Worm (Caenorhabditis elegans) whole organism, young adult: ENCODE measurements around the gene ncs-6.
"Not testable (repeated sequence)": the region's sequence is repeated elsewhere in the genome, so short reads cannot be mapped to it uniquely, and the experiment has no call there.

ENCODE experiments used
- B0035.1 ChIP-seq: sonication (generic microtip); optimal IDR thresholded peaks from 2 replicates; lab custom pipeline; 2016; ENCODE audit warnings: missing genetic modification characterization, mild to moderate bottlenecking, missing compliant biosample characterization, missing genotype, missing genetic modification reagents
- B0261.1 ChIP-seq: sonication (generic microtip); optimal IDR thresholded peaks from 2 replicates; lab custom pipeline; 2016; ENCODE audit warnings: mild to moderate bottlenecking, missing genetic modification characterization, moderate library complexity, missing compliant biosample characterization
- D2030.7 ChIP-seq: fragments of 200-800 bp; sonication (Bioruptor generic); IDR thresholded peaks from 2 replicates; pipeline ENCODE4 v1.3.6; 2022; ENCODE audit warnings: missing genetic modification reagents, missing genetic modification characterization, missing compliant biosample characterization
- F49E8.2 ChIP-seq: sonication (generic microtip); optimal IDR thresholded peaks from 3 replicates; lab custom pipeline; 2017; ENCODE audit warnings: missing genetic modification characterization, mild to moderate bottlenecking, missing compliant biosample characterization, antibody characterized with exemption, moderate library complexity; ENCODE audit not compliant: insufficient read depth
- K12H6.12 ChIP-seq: fragments of 200-800 bp; sonication (Bioruptor generic); optimal IDR thresholded peaks from 2 replicates; lab custom pipeline; 2018; ENCODE audit warnings: mild to moderate bottlenecking, missing genetic modification characterization, missing compliant biosample characterization
- Y56A3A.18 ChIP-seq: fragments of 200-800 bp; sonication (Bioruptor generic); IDR thresholded peaks from 2 replicates; pipeline ENCODE4 v1.3.6; 2022; ENCODE audit warnings: missing genetic modification reagents, missing genetic modification characterization, missing compliant biosample characterization
- Y67H2A.10 ChIP-seq: fragments of 200-800 bp; sonication (Bioruptor generic); conservative IDR thresholded peaks from 2 replicates; pipeline ENCODE4 v1.3.6; 2022; ENCODE audit warnings: missing genetic modification reagents, missing genetic modification characterization, missing compliant biosample characterization
- atf-7 ChIP-seq: sonication (generic microtip); optimal IDR thresholded peaks from 2 replicates; lab custom pipeline; 2017; ENCODE audit warnings: mild to moderate bottlenecking, missing genetic modification characterization, missing compliant biosample characterization
- athp-1 ChIP-seq: sonication (generic microtip); optimal IDR thresholded peaks from 2 replicates; lab custom pipeline; 2017; ENCODE audit warnings: mild to moderate bottlenecking, missing genetic modification characterization, missing compliant biosample characterization
- attf-3 ChIP-seq: fragments of 200-800 bp; sonication (Bioruptor generic); conservative IDR thresholded peaks from 2 replicates; pipeline ENCODE4 v1.3.6; 2022; ENCODE audit warnings: missing genetic modification reagents, missing genetic modification characterization, missing compliant biosample characterization
- attf-5 ChIP-seq: fragments of 200-800 bp; sonication (Bioruptor generic); optimal IDR thresholded peaks from 2 replicates; lab custom pipeline; 2018; ENCODE audit warnings: mild to moderate bottlenecking, missing genetic modification characterization, missing compliant biosample characterization
- cebp-1 ChIP-seq, 2 experiments: fragments of 200-800 bp in 1 of 2; sonication (Bioruptor generic) in 1 of 2; sonication (generic microtip) in 1 of 2; IDR thresholded peaks in 1 of 2; optimal IDR thresholded peaks in 1 of 2; 2 replicates each; pipeline versions ENCODE4 v1.3.6 to Lab custom; 2017 to 2022; ENCODE audit warnings: missing compliant biosample characterization in 2 of 2, missing genetic modification characterization in 2 of 2, mild to moderate bottlenecking in 1 of 2, missing genetic modification reagents in 1 of 2, moderate library complexity in 1 of 2
- ceh-100 ChIP-seq: fragments of 200-800 bp; sonication (Bioruptor generic); IDR thresholded peaks from 2 replicates; pipeline ENCODE4 v1.3.6; 2022; ENCODE audit warnings: missing genetic modification reagents, missing genetic modification characterization, missing compliant biosample characterization
- ceh-27 ChIP-seq: fragments of 200-800 bp; sonication (Bioruptor generic); optimal IDR thresholded peaks from 2 replicates; lab custom pipeline; 2018; ENCODE audit warnings: mild to moderate bottlenecking, missing genetic modification characterization, moderate library complexity, missing compliant biosample characterization
- chd-7 ChIP-seq: sonication (generic microtip); optimal IDR thresholded peaks from 2 replicates; lab custom pipeline; 2016; ENCODE audit warnings: mild to moderate bottlenecking, missing genetic modification characterization, moderate library complexity, missing compliant biosample characterization
- efl-1 ChIP-seq: fragments of 150-350 bp; optimal IDR thresholded peaks from 2 replicates; lab custom pipeline; 2014; ENCODE audit warnings: missing biosample characterization, missing genetic modification reagents, missing genetic modification characterization
- egl-18 ChIP-seq: fragments of 200-800 bp; sonication (Bioruptor generic); IDR thresholded peaks from 2 replicates; pipeline ENCODE4 v1.3.6; 2022; ENCODE audit warnings: missing genetic modification reagents, missing genetic modification characterization, missing compliant biosample characterization
- egl-44 ChIP-seq: fragments of 200-800 bp; sonication (Bioruptor generic); IDR thresholded peaks from 2 replicates; pipeline ENCODE4 v1.3.6; 2022; ENCODE audit warnings: missing genetic modification reagents, missing genetic modification characterization, missing compliant biosample characterization
- egrh-3 ChIP-seq: fragments of 200-800 bp; sonication (Bioruptor generic); IDR thresholded peaks from 2 replicates; pipeline ENCODE4 v1.3.6; 2022; ENCODE audit warnings: missing genetic modification reagents, missing genetic modification characterization, missing compliant biosample characterization
- ets-4 ChIP-seq: fragments of 200-800 bp; sonication (Bioruptor generic); optimal IDR thresholded peaks from 2 replicates; lab custom pipeline; 2018; ENCODE audit warnings: mild to moderate bottlenecking, missing genetic modification characterization, missing compliant biosample characterization
- fkh-3 ChIP-seq: sonication (generic microtip); optimal IDR thresholded peaks from 2 replicates; lab custom pipeline; 2016; ENCODE audit warnings: mild to moderate bottlenecking, missing genetic modification characterization, missing compliant biosample characterization
- gei-17 ChIP-seq: fragments of 200-800 bp; sonication (Bioruptor generic); optimal IDR thresholded peaks from 2 replicates; lab custom pipeline; 2018; ENCODE audit warnings: mild to moderate bottlenecking, missing genetic modification characterization, missing compliant biosample characterization
- him-1 ChIP-seq: sonication (generic microtip); optimal IDR thresholded peaks from 2 replicates; lab custom pipeline; 2016; ENCODE audit warnings: missing genotype, missing genetic modification reagents, missing genetic modification characterization, missing compliant biosample characterization
- hlh-26 ChIP-seq: fragments of 200-800 bp; sonication (Bioruptor generic); conservative IDR thresholded peaks from 2 replicates; pipeline ENCODE4 v1.3.6; 2022; ENCODE audit warnings: missing genetic modification reagents, missing genetic modification characterization, missing compliant biosample characterization
- hmg-20 ChIP-seq: fragments of 200-800 bp; sonication (Bioruptor generic); IDR thresholded peaks from 2 replicates; pipeline ENCODE4 v1.3.6; 2022; ENCODE audit warnings: missing genetic modification reagents, missing genetic modification characterization, missing compliant biosample characterization
- hsf-1 ChIP-seq: fragments of 200-800 bp; sonication (Bioruptor generic); IDR thresholded peaks from 2 replicates; pipeline ENCODE4 v1.3.6; 2022; ENCODE audit warnings: missing genetic modification reagents, missing genetic modification characterization, missing compliant biosample characterization
- let-526 ChIP-seq: fragments of 200-800 bp; sonication (Bioruptor generic); IDR thresholded peaks from 2 replicates; pipeline ENCODE4 v1.3.6; 2022; ENCODE audit warnings: missing genetic modification reagents, missing genetic modification characterization, missing compliant biosample characterization
- let-607 ChIP-seq, 2 experiments: fragments of 200-800 bp in 1 of 2; sonication (Bioruptor generic) in 1 of 2; sonication (generic microtip) in 1 of 2; optimal IDR thresholded peaks; 2 replicates each; lab custom pipeline; 2016 to 2018; ENCODE audit warnings: mild to moderate bottlenecking in 2 of 2, missing compliant biosample characterization in 2 of 2, missing genetic modification characterization in 2 of 2, moderate library complexity in 2 of 2, missing genotype in 1 of 2
- lin-26 ChIP-seq: fragments of 200-800 bp; sonication (Bioruptor generic); IDR thresholded peaks from 2 replicates; pipeline ENCODE4 v1.3.6; 2022; ENCODE audit warnings: missing genetic modification reagents, missing genetic modification characterization, missing compliant biosample characterization
- lsl-1 ChIP-seq: fragments of 200-800 bp; sonication (Bioruptor generic); optimal IDR thresholded peaks from 2 replicates; lab custom pipeline; 2018; ENCODE audit warnings: mild to moderate bottlenecking, missing genetic modification characterization, moderate library complexity, missing compliant biosample characterization
- madf-6 ChIP-seq: fragments of 200-800 bp; sonication (Bioruptor generic); IDR thresholded peaks from 2 replicates; pipeline ENCODE4 v1.3.6; 2022; ENCODE audit warnings: missing genetic modification reagents, missing genetic modification characterization, missing compliant biosample characterization
- madf-8 ChIP-seq: fragments of 200-800 bp; sonication (Bioruptor generic); conservative IDR thresholded peaks from 2 replicates; pipeline ENCODE4 v1.3.6; 2022; ENCODE audit warnings: missing genetic modification reagents, missing genetic modification characterization, missing compliant biosample characterization
- mcd-1 ChIP-seq: fragments of 200-800 bp; sonication (Bioruptor generic); IDR thresholded peaks from 2 replicates; pipeline ENCODE4 v1.3.6; 2022; ENCODE audit warnings: missing genetic modification reagents, missing genetic modification characterization, missing compliant biosample characterization
- nfya-1 ChIP-seq: sonication (generic microtip); optimal IDR thresholded peaks from 2 replicates; lab custom pipeline; 2017; ENCODE audit warnings: antibody characterized with exemption, missing compliant biosample characterization, missing genetic modification characterization, borderline replicate concordance; ENCODE audit not compliant: insufficient read depth
- pha-4 ChIP-seq: fragments of 150-350 bp; sonication (generic microtip); optimal IDR thresholded peaks from 2 replicates; lab custom pipeline; 2014; ENCODE audit warnings: missing biosample characterization, missing genetic modification reagents, missing genetic modification characterization
- rcor-1 ChIP-seq: fragments of 200-800 bp; sonication (Bioruptor generic); IDR thresholded peaks from 2 replicates; pipeline ENCODE4 v1.3.6; 2022; ENCODE audit warnings: missing genetic modification reagents, missing genetic modification characterization, missing compliant biosample characterization
- rec-8 ChIP-seq, 2 experiments: sonication (generic microtip); optimal IDR thresholded peaks; 2 replicates each; lab custom pipeline; 2016; ENCODE audit warnings: mild to moderate bottlenecking in 2 of 2, missing genetic modification characterization in 2 of 2, missing genetic modification reagents in 2 of 2, missing genotype in 2 of 2, missing biosample characterization in 1 of 2, missing compliant biosample characterization in 1 of 2, moderate library complexity in 1 of 2
- snpc-4 ChIP-seq, 5 experiments: fragments of 150-350 bp in 1 of 5; sonication (generic microtip) in 4 of 5; optimal IDR thresholded peaks; 2 replicates each; lab custom pipeline; 2014 to 2018; ENCODE audit warnings: missing genetic modification characterization in 5 of 5, missing biosample characterization in 3 of 5, antibody characterized with exemption in 2 of 5, mild to moderate bottlenecking in 2 of 5, missing compliant biosample characterization in 2 of 5, missing genotype in 2 of 5, moderate library complexity in 2 of 5, missing genetic modification reagents in 1 of 5
- tbp1 ChIP-seq: fragments of 200-800 bp; sonication (Bioruptor generic); optimal IDR thresholded peaks from 2 replicates; lab custom pipeline; 2018; ENCODE audit warnings: mild to moderate bottlenecking, missing genetic modification characterization, missing compliant biosample characterization
- zim-3 ChIP-seq: sonication (generic microtip); optimal IDR thresholded peaks from 2 replicates; lab custom pipeline; 2017; ENCODE audit warnings: mild to moderate bottlenecking, missing genetic modification characterization, moderate library complexity, missing compliant biosample characterization
- ztf-18 ChIP-seq: sonication (generic microtip); optimal IDR thresholded peaks from 2 replicates; lab custom pipeline; 2016; ENCODE audit warnings: missing genotype, mild to moderate bottlenecking, missing genetic modification characterization, missing compliant biosample characterization
- ztf-22 ChIP-seq: fragments of 200-800 bp; sonication (Bioruptor generic); optimal IDR thresholded peaks from 2 replicates; lab custom pipeline; 2018; ENCODE audit warnings: mild to moderate bottlenecking, missing genetic modification characterization, moderate library complexity, missing compliant biosample characterization

The ncs-6 gene

ce11 chrII:3499386-3499785 lies 28.9 kb downstream of the ncs-6 start, which contains the start of gene Y49F6B.9:
Y49F6B.9 (minus strand) TSS chrII:3499387.
- TF ChIP-seq zim-3 (tag; lab: Kevin White, UChicago) = no peak
- peak; percentile 85 for TF ChIP-seq attf-3
- peak; percentile 40 for TF ChIP-seq efl-1 (GFP tag; lab: Kevin White, UChicago)
- no peak for TF ChIP-seq gei-17 (GFP tag; lab: Kevin White, UChicago)
- no peak for TF ChIP-seq egrh-3 (GFP tag; lab: Robert Waterston, UW)
- TF ChIP-seq chd-7 (tag; lab: Kevin White, UChicago) = no peak
- no peak for TF ChIP-seq ceh-100 (GFP tag; lab: Robert Waterston, UW)
- no peak for TF ChIP-seq atf-7 (tag; lab: Kevin White, UChicago)
- no peak for TF ChIP-seq Y56A3A.18 (GFP tag; lab: Robert Waterston, UW)
- TF ChIP-seq egl-18 (GFP tag; lab: Robert Waterston, UW) = no peak
- TF ChIP-seq lsl-1 = no peak
- TF ChIP-seq hlh-26 (GFP tag; lab: Robert Waterston, UW) = no peak
- TF ChIP-seq athp-1 (tag; lab: Kevin White, UChicago) = no peak
- TF ChIP-seq D2030.7 (GFP tag; lab: Robert Waterston, UW) = no peak
- no peak for TF ChIP-seq ets-4

ce11 chrII:3490797-3491196 lies 37.5 kb downstream of the ncs-6 start, which contains the start of gene fbxb-112:
fbxb-112 (plus strand) TSS chrII:3491097.
- TF ChIP-seq cebp-1 (GFP tag; IDR thresholded peaks at IDR 0.05; lab: Robert Waterston, UW); cebp-1 (tag; optimal IDR thresholded peaks at IDR 0.05; lab: Kevin White, UChicago); nfya-1 (tag; lab: Kevin White, UChicago); ztf-22 (GFP tag; lab: Kevin White, UChicago): not testable (repeated sequence)

- no peak for TF ChIP-seq snpc-4 (GFP tag; optimal IDR thresholded peaks at IDR 0.05; lab: Kevin White, UChicago)
- TF ChIP-seq snpc-4 (tag; optimal IDR thresholded peaks at IDR 0.05; lab: Kevin White, UChicago) = peak in 1 of 4 experiments; percentile 23
- TF ChIP-seq attf-5 (GFP tag; lab: Kevin White, UChicago) = peak; percentile 80
- TF ChIP-seq ceh-27 (GFP tag; lab: Kevin White, UChicago) = peak; percentile 72
- 0 out of 2 replicates have a peak, but pooled peaks have one; percentile 42 for TF ChIP-seq let-526 (GFP tag; lab: Robert Waterston, UW)
- TF ChIP-seq B0035.1 (tag; lab: Kevin White, UChicago) = no peak
- TF ChIP-seq pha-4 = no peak
- peak; percentile 39 for TF ChIP-seq madf-8
- no peak for TF ChIP-seq nfya-1 (tag; lab: Kevin White, UChicago)
- TF ChIP-seq egl-44 (GFP tag; lab: Robert Waterston, UW) = no peak
- TF ChIP-seq let-607 (tag; optimal IDR thresholded peaks at IDR 0.05; lab: Kevin White, UChicago) = peak in 1 of 2 experiments; percentile 18
- peak; percentile 14 to 34 for TF ChIP-seq rec-8 (tag; optimal IDR thresholded peaks at IDR 0.05; lab: Kevin White, UChicago)
- no peak for TF ChIP-seq hmg-20
- peak; percentile 35 for TF ChIP-seq K12H6.12
- TF ChIP-seq Y67H2A.10 = no peak
- peak; percentile 44 for TF ChIP-seq tbp1
- peak; percentile 11 for TF ChIP-seq efl-1 (GFP tag; lab: Kevin White, UChicago)
- TF ChIP-seq lin-26 (GFP tag; lab: Robert Waterston, UW) = 0 out of 2 replicates have a peak, but pooled peaks have one; percentile 34
- peak; percentile 97 for TF ChIP-seq mcd-1 (GFP tag; lab: Robert Waterston, UW)
- TF ChIP-seq hsf-1 (GFP tag; lab: Robert Waterston, UW) = no peak
- TF ChIP-seq fkh-3 = no peak
- TF ChIP-seq rcor-1 (GFP tag; lab: Robert Waterston, UW) = peak; percentile 35; the same call in 1 of the 2 replicates
- TF ChIP-seq athp-1 (tag; lab: Kevin White, UChicago) = peak; percentile 70
- TF ChIP-seq him-1 (tag; lab: Kevin White, UChicago) = peak; percentile 51
- TF ChIP-seq ztf-18 (tag; lab: Kevin White, UChicago) = peak; percentile 13
- 0 out of 2 replicates have a peak, but pooled peaks have one; percentile 15 for TF ChIP-seq D2030.7 (GFP tag; lab: Robert Waterston, UW)
- TF ChIP-seq lsl-1 = peak; percentile 50
- TF ChIP-seq B0261.1 (tag; lab: Kevin White, UChicago) = peak; percentile 1
- peak; percentile 56 for TF ChIP-seq madf-6 (GFP tag; lab: Robert Waterston, UW)
- peak; percentile 1 for TF ChIP-seq F49E8.2 (tag; lab: Kevin White, UChicago)
Observed at ce11 chrII:3482231-3482630, 46.1 kb downstream of the ncs-6 start, which contains the start of gene smu-2. smu-2 (plus strand) TSS chrII:3482408.
